Worm (Caenorhabditis elegans): ENCODE data around the gene slc-25A18.2.

Gene slc-25A18.2

DNA sequence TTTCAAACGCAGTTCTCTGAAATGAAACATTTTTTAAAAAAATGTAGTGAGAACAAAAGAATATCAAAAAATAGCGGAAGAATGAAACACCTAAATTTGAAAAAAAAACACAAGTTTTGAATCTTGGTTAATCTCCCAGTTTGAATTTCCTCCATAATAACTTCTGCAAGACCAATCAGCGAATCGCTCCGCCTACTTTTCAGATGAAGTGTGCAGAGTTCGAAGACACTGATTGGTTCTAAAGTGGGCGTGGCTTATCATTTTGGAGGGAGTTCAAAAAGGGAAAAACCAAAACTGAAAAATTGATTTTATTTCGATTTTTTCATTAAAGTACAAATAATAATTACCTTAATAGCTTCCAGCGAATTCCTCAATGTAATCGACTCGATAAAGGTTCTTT, 36.0 kb downstream of the slc-25A18.2 start:
- TF ChIP-seq pax-1 (tag; optimal IDR thresholded peaks at IDR 0.05) (no peak), tbx-2 (tag; optimal IDR thresholded peaks at IDR 0.05) (no peak), nfya-1 (tag; optimal IDR thresholded peaks at IDR 0.05) (peak; percentile 72), sox-2 (GFP tag; IDR thresholded peaks at IDR 0.05) (no peak), unc-3 (GFP tag; conservative IDR thresholded peaks at IDR 0.05) (no peak), unc-3 (tag; optimal IDR thresholded peaks at IDR 0.05) (no peak), C38D4.7 (GFP tag; optimal IDR thresholded peaks at IDR 0.05) (no peak), hlh-15 (tag; optimal IDR thresholded peaks at IDR 0.05) (no peak)

ce11 chrIV:7512617-7513233, 37.9 kb downstream of the slc-25A18.2 start, which contains the start of the genes plc-4 and R05G6.4:
Gene plc-4 (minus strand): TSS chrIV:7512667.
Gene R05G6.4 (plus strand): TSS chrIV:7513233.
- TF ChIP-seq T23F11.4 (GFP tag; optimal IDR thresholded peaks at IDR 0.05): no peak
- TF ChIP-seq syd-9 (tag; optimal IDR thresholded peaks at IDR 0.05): no peak
- TF ChIP-seq K02D7.2 (tag; optimal IDR thresholded peaks at IDR 0.05): no peak
- TF ChIP-seq fkh-10 (GFP tag; optimal IDR thresholded peaks at IDR 0.05): no peak
- TF ChIP-seq zip-5 (tag; optimal IDR thresholded peaks at IDR 0.05): no peak
- TF ChIP-seq madf-2 (tag; optimal IDR thresholded peaks at IDR 0.05): no peak
- no peak for TF ChIP-seq eyg-1 (tag; optimal IDR thresholded peaks at IDR 0.05)
- TF ChIP-seq C38D4.7 (GFP tag; optimal IDR thresholded peaks at IDR 0.05): no peak
- TF ChIP-seq ceh-24 (tag; optimal IDR thresholded peaks at IDR 0.05): no peak
- no peak for TF ChIP-seq dmd-4 (tag; optimal IDR thresholded peaks at IDR 0.05; ENCODE audit: borderline replicate concordance)
- no peak for TF ChIP-seq ceh-14 (tag; optimal IDR thresholded peaks at IDR 0.05)
- no peak for TF ChIP-seq sox-4 (tag; optimal IDR thresholded peaks at IDR 0.05)
- TF ChIP-seq elt-2 (tag; optimal IDR thresholded peaks at IDR 0.05): no peak
- TF ChIP-seq unc-42 (tag; optimal IDR thresholded peaks at IDR 0.05): no peak
- no peak for TF ChIP-seq pha-4 (tag; optimal IDR thresholded peaks at IDR 0.05)
- TF ChIP-seq dve-1 (tag; optimal IDR thresholded peaks at IDR 0.05): no peak

DNA sequence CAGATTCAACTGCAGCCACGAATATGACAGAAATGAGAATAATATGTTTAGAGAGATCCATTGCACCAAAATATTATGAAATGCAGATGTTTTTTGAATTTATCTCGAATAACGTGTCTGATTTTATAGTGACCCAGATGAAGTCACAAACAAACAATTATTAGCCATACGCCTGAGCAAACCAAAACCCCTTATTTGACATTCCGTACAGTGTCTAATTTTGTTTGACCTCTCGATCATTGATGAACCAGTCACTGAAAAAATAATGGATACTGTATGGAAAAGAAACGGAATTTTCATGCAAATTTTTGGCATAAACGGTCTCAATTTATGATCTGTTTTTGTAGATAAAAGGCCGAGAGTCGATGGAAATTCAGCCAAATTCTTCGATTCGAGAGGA, 41.3 kb downstream of the slc-25A18.2 start, which contains the start of the genes R05G6.9 and R05G6.3:
R05G6.9 (minus strand) TSS at position 101 of the 400 bp plus-strand sequence.
R05G6.3 (plus strand) TSS at position 386 of the 400 bp plus-strand sequence.
- no peak for TF ChIP-seq ahr-1 (tag; optimal IDR thresholded peaks at IDR 0.05)
- TF ChIP-seq ceh-2 (tag; optimal IDR thresholded peaks at IDR 0.05): no peak
- no peak for TF ChIP-seq ztf-16 (tag; optimal IDR thresholded peaks at IDR 0.05)
- no peak for TF ChIP-seq sox-4 (tag; optimal IDR thresholded peaks at IDR 0.05)
- no peak for TF ChIP-seq C38D4.7 (GFP tag; optimal IDR thresholded peaks at IDR 0.05)
- TF ChIP-seq che-1 (tag; optimal IDR thresholded peaks at IDR 0.05): no peak
- TF ChIP-seq zip-5 (tag; optimal IDR thresholded peaks at IDR 0.05): no peak
- TF ChIP-seq unc-42 (tag; optimal IDR thresholded peaks at IDR 0.05): no peak
- no peak for TF ChIP-seq pax-1 (tag; optimal IDR thresholded peaks at IDR 0.05)

DNA sequence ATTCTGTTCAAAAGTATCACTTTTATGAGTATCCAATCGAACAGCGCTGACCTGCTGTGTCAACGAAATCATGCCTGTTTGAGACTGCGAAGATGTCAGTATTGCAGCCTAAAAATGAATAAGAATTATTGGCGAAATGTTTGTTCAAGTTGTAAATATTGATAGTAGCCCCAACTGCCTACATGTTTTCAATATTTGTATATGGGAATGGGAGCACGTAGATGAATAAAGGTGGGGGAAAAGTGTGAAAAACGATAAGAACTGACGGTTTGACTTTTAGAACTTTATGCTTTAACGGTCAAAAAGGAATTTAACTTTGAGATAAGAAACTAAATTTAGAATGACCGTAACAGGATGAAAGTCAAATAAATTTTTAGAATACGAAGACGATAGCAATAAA, 45.4 kb downstream of the slc-25A18.2 start:
- TF ChIP-seq tbx-7 (tag; optimal IDR thresholded peaks at IDR 0.05) (no peak), unc-3 (GFP tag; conservative IDR thresholded peaks at IDR 0.05) (no peak), unc-3 (tag; optimal IDR thresholded peaks at IDR 0.05) (no peak), fkh-6 (tag; optimal IDR thresholded peaks at IDR 0.05) (no peak), elt-2 (tag; optimal IDR thresholded peaks at IDR 0.05) (no peak), zip-5 (tag; optimal IDR thresholded peaks at IDR 0.05) (no peak), hlh-15 (tag; optimal IDR thresholded peaks at IDR 0.05) (no peak), K02D7.2 (tag; optimal IDR thresholded peaks at IDR 0.05) (no peak), fkh-10 (GFP tag; optimal IDR thresholded peaks at IDR 0.05) (no peak), hlh-13 (GFP tag; optimal IDR thresholded peaks at IDR 0.05) (no peak), hlh-8 (tag; optimal IDR thresholded peaks at IDR 0.05) (no peak), C08G9.2 (tag; optimal IDR thresholded peaks at IDR 0.05) (no peak), ets-4 (tag; optimal IDR thresholded peaks at IDR 0.05) (no peak), nhr-11 (tag; optimal IDR thresholded peaks at IDR 0.05) (no peak), ceh-19 (GFP tag; optimal IDR thresholded peaks at IDR 0.05) (no peak), ceh-30 (tag; optimal IDR thresholded peaks at IDR 0.05) (no peak), pax-1 (tag; optimal IDR thresholded peaks at IDR 0.05) (no peak), ztf-16 (tag; optimal IDR thresholded peaks at IDR 0.05) (no peak), ceh-14 (tag; optimal IDR thresholded peaks at IDR 0.05) (no peak), syd-9 (tag; optimal IDR thresholded peaks at IDR 0.05) (no peak), hlh-6 (tag; optimal IDR thresholded peaks at IDR 0.05) (no peak)
